Fruit fly (Drosophila melanogaster): Measurements from ENCODE around the gene Ubi-p63E.

DNA sequence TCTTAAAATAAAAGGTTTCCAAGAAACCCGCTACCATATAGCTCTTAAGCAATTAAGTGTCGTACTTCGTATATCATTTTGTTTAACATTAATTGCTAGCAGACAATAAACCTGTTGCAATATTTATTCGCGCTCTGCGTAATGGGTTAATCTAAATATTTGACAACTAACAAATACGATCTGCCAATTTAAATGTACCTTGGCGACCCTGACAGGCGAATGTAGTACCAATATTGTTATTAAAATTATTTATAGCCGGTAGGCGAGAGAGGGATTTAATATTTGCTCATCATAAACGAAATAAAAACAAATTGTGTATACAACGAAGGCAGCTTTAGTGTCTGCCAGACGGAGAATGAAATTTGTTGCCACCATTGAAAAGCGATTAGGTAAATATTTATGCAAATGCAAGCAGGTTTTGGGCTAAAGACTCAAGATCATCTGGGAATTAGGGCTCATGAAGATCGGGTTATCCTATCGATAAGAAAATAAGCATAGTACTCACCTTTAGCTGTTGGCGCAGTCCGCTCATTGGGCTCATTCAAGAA, 29.8 kb upstream of the Ubi-p63E start:
- TF ChIP-seq CG9705 (GFP tag; optimal IDR thresholded peaks at IDR 0.05): no peak
- TF ChIP-seq Hr83 (GFP tag; optimal IDR thresholded peaks at IDR 0.05; ENCODE audit: poor library complexity, severe bottlenecking): no peak
- TF ChIP-seq OdsH (GFP tag; optimal IDR thresholded peaks at IDR 0.05): no peak
- no peak for TF ChIP-seq fru (GFP tag; optimal IDR thresholded peaks at IDR 0.05)
- no peak for TF ChIP-seq usp (GFP tag; optimal IDR thresholded peaks at IDR 0.05)
- TF ChIP-seq Jra (GFP tag; optimal IDR thresholded peaks at IDR 0.05): no peak
- no peak for TF ChIP-seq Hr78 (GFP tag; optimal IDR thresholded peaks at IDR 0.05)
- TF ChIP-seq br (GFP tag; optimal IDR thresholded peaks at IDR 0.05): no peak
- no peak for TF ChIP-seq foxo (GFP tag; optimal IDR thresholded peaks at IDR 0.05)
- no peak for TF ChIP-seq psq (GFP tag; optimal IDR thresholded peaks at IDR 0.05)
- TF ChIP-seq dmrt93B (GFP tag; optimal IDR thresholded peaks at IDR 0.05): no peak

Data from whole organism, wandering third instar larva.